Worm (Caenorhabditis elegans) whole organism, L4/young adult: ENCODE data around the gene lntl-1.

Experiments used
- W03F9.2 ChIP-seq: fragments of 150-350 bp; optimal IDR thresholded peaks from 2 replicates; lab custom pipeline; 2014; ENCODE audit warnings: missing biosample characterization, missing genetic modification characterization
- dao-5 ChIP-seq: sonication (generic microtip); optimal IDR thresholded peaks from 2 replicates; lab custom pipeline; 2016; ENCODE audit warnings: missing genotype, missing genetic modification characterization, moderate library complexity, missing compliant biosample characterization
- him-1 ChIP-seq: sonication (generic microtip); optimal IDR thresholded peaks from 2 replicates; lab custom pipeline; 2016; ENCODE audit warnings: missing genotype, missing genetic modification reagents, missing genetic modification characterization, missing compliant biosample characterization

DNA sequence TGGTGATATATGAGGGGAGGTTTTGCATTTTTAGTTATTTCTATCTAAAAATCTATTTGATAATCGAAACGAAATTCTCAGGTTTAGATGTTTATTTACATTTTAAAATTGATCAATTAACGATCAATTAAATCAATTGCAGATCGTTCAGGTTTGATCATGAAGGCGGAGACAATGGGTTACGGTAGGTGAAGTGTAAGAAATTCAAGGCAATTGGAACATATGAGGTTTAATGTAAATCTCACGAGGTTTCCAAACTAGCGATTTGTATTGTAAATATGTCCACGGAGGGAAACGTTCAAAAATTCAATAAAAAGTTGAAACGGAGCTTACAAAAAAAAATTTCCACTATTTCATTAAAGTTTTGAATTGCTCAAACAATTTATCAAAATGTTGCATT lies 27.4 kb downstream of the lntl-1 start:
- TF ChIP-seq him-1 (tag; lab: Kevin White, UChicago) (no peak), dao-5 (no peak), W03F9.2 (no peak)
